Fruit fly (Drosophila melanogaster) whole organism, wandering third instar larva: ENCODE measurements around the gene VhaM9.7-c.
A peak's percentile ranks its signal among the peaks of the same experiment; 100 is the strongest.

ENCODE experiments used
- Abd-B ChIP-seq: fragments of >200 bp; optimal IDR thresholded peaks from 2 replicates; lab custom pipeline; 2017; ENCODE audit warnings: missing biosample characterization, missing genetic modification characterization
- CG32264 ChIP-seq: fragments of 200-800 bp; sonication (Bioruptor generic); optimal IDR thresholded peaks from 2 replicates; lab custom pipeline; 2016; ENCODE audit warnings: missing biosample characterization, missing genetic modification characterization
- CG9705 ChIP-seq: fragments of 200-800 bp; sonication (Bioruptor generic); optimal IDR thresholded peaks from 2 replicates; lab custom pipeline; 2018; ENCODE audit warnings: missing biosample characterization, mild to moderate bottlenecking, missing genetic modification characterization
- CrebA ChIP-seq: fragments of 200-800 bp; sonication (Bioruptor generic); optimal IDR thresholded peaks from 2 replicates; lab custom pipeline; 2016; ENCODE audit warnings: missing biosample characterization, mild to moderate bottlenecking, missing genetic modification characterization, borderline replicate concordance
- Dif ChIP-seq: fragments of 200-275, 200-300 bp; sonication (Bioruptor generic); optimal IDR thresholded peaks from 2 replicates; lab custom pipeline; 2018; ENCODE audit warnings: missing biosample characterization, missing genetic modification characterization; ENCODE audit not compliant: partially characterized antibody
- GATAd ChIP-seq: sonication (Bioruptor generic); optimal IDR thresholded peaks from 2 replicates; lab custom pipeline; 2016; ENCODE audit warnings: missing biosample characterization, missing genetic modification characterization
- HLH106 ChIP-seq: fragments of 200-800 bp; optimal IDR thresholded peaks from 3 replicates; lab custom pipeline; 2019; ENCODE audit warnings: missing biosample characterization, mild to moderate bottlenecking, missing genetic modification characterization, moderate library complexity
- Hnf4 ChIP-seq: fragments of 200-800 bp; sonication (Bioruptor generic); optimal IDR thresholded peaks from 2 replicates; lab custom pipeline; 2016; ENCODE audit warnings: missing biosample characterization, mild to moderate bottlenecking, missing genetic modification characterization
- Hr83 ChIP-seq: fragments of 200-300 bp; sonication (Bioruptor generic); optimal IDR thresholded peaks from 2 replicates; lab custom pipeline; 2016; ENCODE audit warnings: missing biosample characterization, mild to moderate bottlenecking, missing genetic modification characterization, moderate library complexity; ENCODE audit not compliant: poor library complexity, severe bottlenecking
- Jra ChIP-seq: sonication (Bioruptor generic); optimal IDR thresholded peaks from 2 replicates; lab custom pipeline; 2016; ENCODE audit warnings: missing biosample characterization, missing genetic modification characterization
- Mio ChIP-seq: sonication (Bioruptor generic); optimal IDR thresholded peaks from 2 replicates; lab custom pipeline; 2016; ENCODE audit warnings: missing biosample characterization, missing genetic modification characterization
- Myc ChIP-seq: fragments of >200 bp; optimal IDR thresholded peaks from 2 replicates; lab custom pipeline; 2017
- N ChIP-seq: fragments of >200 bp; optimal IDR thresholded peaks from 2 replicates; lab custom pipeline; 2018; ENCODE audit warnings: missing biosample characterization, missing external identifiers, missing genetic modification characterization
- OdsH ChIP-seq: fragments of 200-800 bp; sonication (Bioruptor generic); optimal IDR thresholded peaks from 2 replicates; lab custom pipeline; 2016; ENCODE audit warnings: missing biosample characterization, mild to moderate bottlenecking, missing genetic modification characterization
- Rel ChIP-seq, 2 experiments: fragments of 200-800 bp; sonication (Bioruptor generic) in 1 of 2; optimal IDR thresholded peaks; 2 replicates in 1 of 2; 3 replicates in 1 of 2; lab custom pipeline; 2016 to 2019; ENCODE audit warnings: mild to moderate bottlenecking in 2 of 2, missing biosample characterization in 2 of 2, missing genetic modification characterization in 2 of 2, moderate library complexity in 1 of 2
- Sp1 ChIP-seq: fragments of 200-800 bp; sonication (Bioruptor generic); optimal IDR thresholded peaks from 3 replicates; lab custom pipeline; 2019; ENCODE audit warnings: missing biosample characterization, mild to moderate bottlenecking, missing genetic modification characterization, moderate library complexity
- Vsx2 ChIP-seq: fragments of 200-300, 225-300 bp; sonication (Bioruptor generic); optimal IDR thresholded peaks from 2 replicates; lab custom pipeline; 2018; ENCODE audit warnings: missing biosample characterization, missing genetic modification characterization; ENCODE audit not compliant: partially characterized antibody
- br ChIP-seq: fragments of 200-800 bp; sonication (Bioruptor generic); optimal IDR thresholded peaks from 2 replicates; lab custom pipeline; 2016; ENCODE audit warnings: missing biosample characterization, missing genetic modification characterization
- brk ChIP-seq: fragments of 200-800 bp; sonication (Bioruptor generic); optimal IDR thresholded peaks from 2 replicates; lab custom pipeline; 2016; ENCODE audit warnings: missing biosample characterization, mild to moderate bottlenecking, missing genetic modification characterization
- dl ChIP-seq, 2 experiments: fragments of 175-275, 200-275 bp in 1 of 2; fragments of 200-275 bp in 1 of 2; sonication (Bioruptor generic); optimal IDR thresholded peaks; lab custom pipeline; 2018; ENCODE audit warnings: mild to moderate bottlenecking in 2 of 2, missing biosample characterization in 2 of 2, missing genetic modification characterization in 2 of 2, moderate library complexity in 2 of 2; ENCODE audit not compliant: partially characterized antibody in 2 of 2, insufficient read depth in 1 of 2
- dsf ChIP-seq: sonication (Bioruptor generic); optimal IDR thresholded peaks from 2 replicates; lab custom pipeline; 2016; ENCODE audit warnings: missing biosample characterization, missing genetic modification characterization, borderline replicate concordance
- foxo ChIP-seq, 2 experiments: fragments of 200-800 bp; sonication (Bioruptor generic); optimal IDR thresholded peaks; 2 replicates in 1 of 2; 3 replicates in 1 of 2; lab custom pipeline; 2016 to 2017; ENCODE audit warnings: missing biosample characterization in 2 of 2, missing genetic modification characterization in 2 of 2
- fru ChIP-seq: fragments of 200-800 bp; sonication (Bioruptor generic); optimal IDR thresholded peaks from 3 replicates; lab custom pipeline; 2016; ENCODE audit warnings: missing biosample characterization, mild to moderate bottlenecking, missing genetic modification characterization
- h ChIP-seq: fragments of 200-800 bp; sonication (Bioruptor generic); optimal IDR thresholded peaks from 3 replicates; lab custom pipeline; 2016; ENCODE audit warnings: missing biosample characterization, mild to moderate bottlenecking, missing genetic modification characterization
- jim ChIP-seq: fragments of 175-275, 200-325 bp; sonication (Bioruptor generic); optimal IDR thresholded peaks from 2 replicates; lab custom pipeline; 2016; ENCODE audit warnings: missing biosample characterization, mild to moderate bottlenecking, missing genetic modification characterization
- lola ChIP-seq: fragments of >200 bp; optimal IDR thresholded peaks from 2 replicates; lab custom pipeline; 2017; ENCODE audit warnings: missing biosample characterization, missing genetic modification characterization
- psq ChIP-seq: fragments of 200-800 bp; sonication (Bioruptor generic); optimal IDR thresholded peaks from 3 replicates; lab custom pipeline; 2017; ENCODE audit warnings: missing biosample characterization, mild to moderate bottlenecking, missing genetic modification characterization, moderate library complexity
- rgr ChIP-seq: fragments of 200-800 bp; sonication (Bioruptor generic); optimal IDR thresholded peaks from 3 replicates; lab custom pipeline; 2016; ENCODE audit warnings: missing biosample characterization, mild to moderate bottlenecking, missing genetic modification characterization
- sage ChIP-seq: fragments of 200-800 bp; sonication (Bioruptor generic); optimal IDR thresholded peaks from 2 replicates; lab custom pipeline; 2016; ENCODE audit warnings: missing biosample characterization, mild to moderate bottlenecking, missing genetic modification characterization
- tai ChIP-seq: sonication (Bioruptor generic); optimal IDR thresholded peaks from 2 replicates; lab custom pipeline; 2016; ENCODE audit warnings: missing biosample characterization, missing genetic modification characterization
- usp ChIP-seq: fragments of >200 bp; optimal IDR thresholded peaks from 2 replicates; lab custom pipeline; 2017; ENCODE audit warnings: missing biosample characterization, missing genetic modification characterization

The VhaM9.7-c gene

DNA sequence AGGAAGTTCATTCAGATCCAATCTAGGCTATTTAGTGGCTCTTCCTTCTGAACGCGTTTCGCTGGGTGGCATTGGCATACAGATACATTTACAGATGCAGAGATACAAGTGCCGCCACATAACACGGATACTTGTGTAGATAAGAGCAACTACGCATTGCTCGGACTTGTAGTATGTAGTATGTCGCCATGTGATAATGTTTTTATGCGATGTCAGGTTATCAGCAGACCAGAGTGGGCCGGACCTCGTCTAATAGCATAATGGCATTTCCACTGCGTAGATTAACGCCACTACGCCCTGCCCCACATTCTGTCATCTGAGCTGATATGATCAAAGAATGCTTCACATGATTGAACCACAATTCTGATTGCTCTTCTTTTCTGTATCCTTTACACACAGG, 35.1 kb upstream of the VhaM9.7-c start:
- TF ChIP-seq Mio, result no peak
- TF ChIP-seq usp, result no peak

dm6 chr3L:4221226-4221770, 34.6 kb upstream of the VhaM9.7-c start:
- no peak for TF ChIP-seq Rel (GFP tag; optimal IDR thresholded peaks at IDR 0.05; lab: Kevin White, UChicago)
- TF ChIP-seq Rel (tag; optimal IDR thresholded peaks at IDR 0.05; lab: Kevin White, UChicago), result peak; percentile 44
- TF ChIP-seq OdsH (GFP tag; lab: Kevin White, UChicago), result no peak
- TF ChIP-seq brk (GFP tag; lab: Kevin White, UChicago), result no peak

DNA sequence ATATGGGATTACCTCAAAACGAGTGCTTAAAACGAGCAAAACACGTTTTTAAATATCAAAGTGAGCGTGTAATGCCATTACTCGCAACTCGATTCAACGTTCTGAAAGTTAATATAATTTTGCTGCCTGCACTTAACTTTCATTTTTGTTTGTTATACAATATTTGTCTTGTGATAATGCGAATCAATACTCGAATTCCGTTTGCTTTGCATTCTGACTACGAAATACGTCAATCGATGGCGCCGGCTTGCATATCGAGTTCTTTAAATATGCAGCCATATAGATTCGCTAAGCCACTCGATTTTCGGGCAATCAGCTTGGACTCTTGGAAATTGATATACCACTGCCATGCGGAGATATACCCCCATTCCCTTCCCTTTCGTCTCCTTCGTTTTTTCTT, 34.0 kb upstream of the VhaM9.7-c start:
- TF ChIP-seq Vsx2 (GFP tag; lab: Kevin White, UChicago) (no peak), dl (GFP tag; optimal IDR thresholded peaks at IDR 0.05; lab: Kevin White, UChicago; ENCODE audit: insufficient read depth in 1 of 2, partially characterized antibody in 2 of 2) (no peak), rgr (GFP tag; lab: Kevin White, UChicago) (peak; percentile 56), Sp1 (GFP tag; lab: Kevin White, UChicago) (no peak), HLH106 (tag; lab: Kevin White, UChicago) (no peak), Dif (no peak), Hr83 (GFP tag; lab: Kevin White, UChicago) (peak; percentile 41), dsf (GFP tag; lab: Kevin White, UChicago) (no peak), sage (GFP tag; lab: Kevin White, UChicago) (no peak), jim (no peak), lola (GFP tag; lab: Kevin White, UChicago) (no peak), fru (peak; percentile 58), psq (GFP tag; lab: Kevin White, UChicago) (peak; percentile 4), Jra (no peak), OdsH (GFP tag; lab: Kevin White, UChicago) (peak; percentile 34), brk (GFP tag; lab: Kevin White, UChicago) (no peak), foxo (GFP tag; optimal IDR thresholded peaks at IDR 0.05; lab: Kevin White, UChicago) (peak in 1 of 2 experiments; percentile 22), Hnf4 (GFP tag; lab: Kevin White, UChicago) (peak; percentile 40), CG9705 (GFP tag; lab: Kevin White, UChicago) (no peak), h (peak; percentile 4), Mio (no peak), CrebA (GFP tag; lab: Kevin White, UChicago) (no peak), Abd-B (GFP tag; lab: Kevin White, UChicago) (no peak), GATAd (no peak), br (peak; percentile 7), Myc (lab: Kevin White, UChicago) (no peak), tai (no peak)
- TF ChIP-seq, all 38 proteins: peak for 9

DNA sequence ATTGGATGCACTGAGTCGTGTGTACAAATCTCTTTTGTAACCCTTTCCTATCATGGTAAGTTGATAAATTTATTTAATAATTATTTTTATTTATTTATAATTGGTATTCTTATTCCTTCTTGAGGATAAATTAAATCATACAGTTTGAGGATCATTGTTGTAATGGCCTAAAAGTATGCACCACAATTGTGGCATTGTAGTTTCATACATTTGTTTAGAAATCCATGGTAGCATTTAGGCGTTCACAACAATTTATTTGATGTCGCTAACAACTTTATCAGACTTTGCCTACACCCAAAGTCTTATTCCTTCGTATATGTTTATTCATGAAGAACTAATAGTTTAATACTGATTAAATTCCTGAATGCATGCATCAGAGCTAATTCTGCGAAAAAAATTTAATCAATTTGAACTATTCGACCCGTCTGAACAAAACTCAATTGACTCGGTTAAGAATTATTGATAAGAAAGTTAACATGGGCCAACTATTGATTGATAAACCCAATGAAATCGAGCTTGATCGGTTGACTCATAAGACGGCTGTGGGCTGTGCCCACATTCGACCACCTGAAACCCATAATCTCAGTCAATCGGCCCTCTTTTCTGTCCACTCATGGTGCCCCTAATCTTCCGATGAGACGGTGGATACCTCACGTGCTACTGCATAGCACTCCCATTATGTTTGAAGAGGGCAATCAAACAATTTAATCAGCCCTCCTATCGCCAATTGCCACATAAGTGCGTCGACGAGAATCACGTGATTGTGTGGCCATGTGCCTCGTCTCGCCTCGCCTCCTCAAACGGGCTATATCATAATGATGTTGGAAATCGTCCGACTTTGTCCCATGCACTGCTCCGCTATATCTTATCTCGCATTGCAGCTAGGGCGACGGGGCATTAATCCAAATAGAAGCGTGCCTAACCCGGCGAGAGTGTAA, 32.9 kb upstream of the VhaM9.7-c start:
- TF ChIP-seq CG32264 (GFP tag; lab: Kevin White, UChicago) (no peak), h (peak; percentile 61), Myc (lab: Kevin White, UChicago) (peak; percentile 95), N (GFP tag; lab: Kevin White, UChicago) (peak; percentile 41), Vsx2 (GFP tag; lab: Kevin White, UChicago) (peak; percentile 58)
- TF ChIP-seq, all 38 proteins: peak for 4
